Worm (Caenorhabditis elegans) whole organism, young adult: ENCODE data around the gene nud-1.

ENCODE experiments used
- F10E7.11 ChIP-seq: sonication (generic microtip); optimal IDR thresholded peaks from 2 replicates; lab custom pipeline; 2017; ENCODE audit warnings: mild to moderate bottlenecking, missing genetic modification characterization, moderate library complexity, missing compliant biosample characterization
- F23B12.7 ChIP-seq: sonication (generic microtip); optimal IDR thresholded peaks from 2 replicates; lab custom pipeline; 2017; ENCODE audit warnings: missing genetic modification characterization, mild to moderate bottlenecking, missing compliant biosample characterization, antibody characterized with exemption, moderate library complexity; ENCODE audit not compliant: insufficient read depth
- F33H1.4 ChIP-seq: fragments of 200-800 bp; sonication (Bioruptor generic); IDR thresholded peaks from 2 replicates; pipeline ENCODE4 v1.3.6; 2022; ENCODE audit warnings: missing genetic modification reagents, missing genetic modification characterization, missing compliant biosample characterization
- F39B2.1 ChIP-seq: fragments of 200-800 bp; sonication (Bioruptor generic); IDR thresholded peaks from 2 replicates; pipeline ENCODE4 v1.3.6; 2022; ENCODE audit warnings: missing genetic modification reagents, missing genetic modification characterization, missing compliant biosample characterization
- F49E8.2 ChIP-seq: sonication (generic microtip); optimal IDR thresholded peaks from 3 replicates; lab custom pipeline; 2017; ENCODE audit warnings: missing genetic modification characterization, mild to moderate bottlenecking, missing compliant biosample characterization, antibody characterized with exemption, moderate library complexity; ENCODE audit not compliant: insufficient read depth
- K12H6.12 ChIP-seq: fragments of 200-800 bp; sonication (Bioruptor generic); optimal IDR thresholded peaks from 2 replicates; lab custom pipeline; 2018; ENCODE audit warnings: mild to moderate bottlenecking, missing genetic modification characterization, missing compliant biosample characterization
- Y53F4B.3 ChIP-seq: fragments of 200-800 bp; sonication (Bioruptor generic); IDR thresholded peaks from 2 replicates; pipeline ENCODE4 v1.3.6; 2022; ENCODE audit warnings: missing genetic modification reagents, missing genetic modification characterization, missing compliant biosample characterization
- Y53G8AR.9 ChIP-seq: fragments of 200-800 bp; sonication (Bioruptor generic); conservative IDR thresholded peaks from 2 replicates; pipeline ENCODE4 v1.3.6; 2022; ENCODE audit warnings: missing genetic modification reagents, missing genetic modification characterization, missing compliant biosample characterization
- Y56A3A.18 ChIP-seq: fragments of 200-800 bp; sonication (Bioruptor generic); IDR thresholded peaks from 2 replicates; pipeline ENCODE4 v1.3.6; 2022; ENCODE audit warnings: missing genetic modification reagents, missing genetic modification characterization, missing compliant biosample characterization
- Y67H2A.10 ChIP-seq: fragments of 200-800 bp; sonication (Bioruptor generic); conservative IDR thresholded peaks from 2 replicates; pipeline ENCODE4 v1.3.6; 2022; ENCODE audit warnings: missing genetic modification reagents, missing genetic modification characterization, missing compliant biosample characterization
- Y95B8A.8 ChIP-seq: fragments of 200-800 bp; sonication (Bioruptor generic); IDR thresholded peaks from 2 replicates; pipeline ENCODE4 v1.3.6; 2022; ENCODE audit warnings: missing genetic modification reagents, missing genetic modification characterization, missing compliant biosample characterization
- ZK185.1 ChIP-seq: sonication (generic microtip); optimal IDR thresholded peaks from 2 replicates; lab custom pipeline; 2016; ENCODE audit warnings: mild to moderate bottlenecking, missing genetic modification characterization, missing compliant biosample characterization; ENCODE audit not compliant: poor library complexity, severe bottlenecking
- aptf-3 ChIP-seq: fragments of 200-800 bp; sonication (Bioruptor generic); IDR thresholded peaks from 2 replicates; pipeline ENCODE4 v1.3.6; 2022; ENCODE audit warnings: missing genetic modification characterization, missing compliant biosample characterization
- atf-7 ChIP-seq: sonication (generic microtip); optimal IDR thresholded peaks from 2 replicates; lab custom pipeline; 2017; ENCODE audit warnings: mild to moderate bottlenecking, missing genetic modification characterization, missing compliant biosample characterization
- athp-1 ChIP-seq: sonication (generic microtip); optimal IDR thresholded peaks from 2 replicates; lab custom pipeline; 2017; ENCODE audit warnings: mild to moderate bottlenecking, missing genetic modification characterization, missing compliant biosample characterization
- attf-5 ChIP-seq: fragments of 200-800 bp; sonication (Bioruptor generic); optimal IDR thresholded peaks from 2 replicates; lab custom pipeline; 2018; ENCODE audit warnings: mild to moderate bottlenecking, missing genetic modification characterization, missing compliant biosample characterization
- attf-6 ChIP-seq: fragments of 200-800 bp; sonication (Bioruptor generic); IDR thresholded peaks from 2 replicates; pipeline ENCODE4 v1.3.6; 2022; ENCODE audit warnings: missing genetic modification reagents, missing genetic modification characterization, missing compliant biosample characterization
- cebp-1 ChIP-seq, 2 experiments: fragments of 200-800 bp in 1 of 2; sonication (Bioruptor generic) in 1 of 2; sonication (generic microtip) in 1 of 2; IDR thresholded peaks in 1 of 2; optimal IDR thresholded peaks in 1 of 2; 2 replicates each; pipeline versions ENCODE4 v1.3.6 to Lab custom; 2017 to 2022; ENCODE audit warnings: missing compliant biosample characterization in 2 of 2, missing genetic modification characterization in 2 of 2, mild to moderate bottlenecking in 1 of 2, missing genetic modification reagents in 1 of 2, moderate library complexity in 1 of 2
- cebp-2 ChIP-seq: fragments of 200-800 bp; sonication (Bioruptor generic); IDR thresholded peaks from 2 replicates; pipeline ENCODE4 v1.3.6; 2022; ENCODE audit warnings: missing genetic modification characterization, missing compliant biosample characterization
- ceh-27 ChIP-seq: fragments of 200-800 bp; sonication (Bioruptor generic); optimal IDR thresholded peaks from 2 replicates; lab custom pipeline; 2018; ENCODE audit warnings: mild to moderate bottlenecking, missing genetic modification characterization, moderate library complexity, missing compliant biosample characterization
- ceh-40 ChIP-seq: fragments of 200-800 bp; sonication (Bioruptor generic); IDR thresholded peaks from 2 replicates; pipeline ENCODE4 v1.3.6; 2022; ENCODE audit warnings: missing genetic modification characterization, missing compliant biosample characterization
- ceh-79 ChIP-seq: sonication (generic microtip); optimal IDR thresholded peaks from 2 replicates; lab custom pipeline; 2017; ENCODE audit warnings: mild to moderate bottlenecking, missing genetic modification characterization, missing compliant biosample characterization
- chd-7 ChIP-seq: sonication (generic microtip); optimal IDR thresholded peaks from 2 replicates; lab custom pipeline; 2016; ENCODE audit warnings: mild to moderate bottlenecking, missing genetic modification characterization, moderate library complexity, missing compliant biosample characterization
- die-1 ChIP-seq: sonication (generic microtip); optimal IDR thresholded peaks from 2 replicates; lab custom pipeline; 2016; ENCODE audit warnings: missing genotype, mild to moderate bottlenecking, missing genetic modification characterization, missing compliant biosample characterization
- dox-1 ChIP-seq: fragments of 200-800 bp; sonication (Bioruptor generic); IDR thresholded peaks from 2 replicates; pipeline ENCODE4 v1.3.6; 2022; ENCODE audit warnings: missing genetic modification reagents, missing genetic modification characterization, missing compliant biosample characterization
- ekl-4 ChIP-seq: fragments of 200-800 bp; sonication (Bioruptor generic); IDR thresholded peaks from 2 replicates; pipeline ENCODE4 v1.3.6; 2022; ENCODE audit warnings: missing genetic modification reagents, missing genetic modification characterization, missing compliant biosample characterization
- fkh-3 ChIP-seq: sonication (generic microtip); optimal IDR thresholded peaks from 2 replicates; lab custom pipeline; 2016; ENCODE audit warnings: mild to moderate bottlenecking, missing genetic modification characterization, missing compliant biosample characterization
- him-1 ChIP-seq: sonication (generic microtip); optimal IDR thresholded peaks from 2 replicates; lab custom pipeline; 2016; ENCODE audit warnings: missing genotype, missing genetic modification reagents, missing genetic modification characterization, missing compliant biosample characterization
- hmg-1.2 ChIP-seq: fragments of 200-800 bp; sonication (Bioruptor generic); IDR thresholded peaks from 2 replicates; pipeline ENCODE4 v1.3.6; 2022; ENCODE audit warnings: missing genetic modification reagents, missing genetic modification characterization, missing compliant biosample characterization
- hsf-1 ChIP-seq: fragments of 200-800 bp; sonication (Bioruptor generic); IDR thresholded peaks from 2 replicates; pipeline ENCODE4 v1.3.6; 2022; ENCODE audit warnings: missing genetic modification reagents, missing genetic modification characterization, missing compliant biosample characterization
- let-607 ChIP-seq, 2 experiments: fragments of 200-800 bp in 1 of 2; sonication (Bioruptor generic) in 1 of 2; sonication (generic microtip) in 1 of 2; optimal IDR thresholded peaks; 2 replicates each; lab custom pipeline; 2016 to 2018; ENCODE audit warnings: mild to moderate bottlenecking in 2 of 2, missing compliant biosample characterization in 2 of 2, missing genetic modification characterization in 2 of 2, moderate library complexity in 2 of 2, missing genotype in 1 of 2
- lin-35 ChIP-seq, 3 experiments: fragments of 150-350 bp in 2 of 3; sonication (generic microtip) in 1 of 3; optimal IDR thresholded peaks; 2 replicates each; lab custom pipeline; 2014 to 2018; ENCODE audit warnings: missing biosample characterization in 3 of 3, missing genetic modification characterization in 3 of 3, missing genetic modification reagents in 3 of 3
- lin-40 ChIP-seq: sonication (generic microtip); optimal IDR thresholded peaks from 2 replicates; lab custom pipeline; 2016; ENCODE audit warnings: missing genetic modification characterization, mild to moderate bottlenecking, missing compliant biosample characterization, missing genotype, missing genetic modification reagents
- lsl-1 ChIP-seq: fragments of 200-800 bp; sonication (Bioruptor generic); optimal IDR thresholded peaks from 2 replicates; lab custom pipeline; 2018; ENCODE audit warnings: mild to moderate bottlenecking, missing genetic modification characterization, moderate library complexity, missing compliant biosample characterization
- mel-28 ChIP-seq: sonication (generic microtip); optimal IDR thresholded peaks from 2 replicates; lab custom pipeline; 2016; ENCODE audit warnings: borderline replicate concordance, mild to moderate bottlenecking, missing genetic modification characterization, missing compliant biosample characterization
- nfyb-1 ChIP-seq: fragments of 200-800 bp; sonication (Bioruptor generic); IDR thresholded peaks from 2 replicates; pipeline ENCODE4 v1.3.6; 2022; ENCODE audit warnings: missing genetic modification reagents, missing genetic modification characterization, missing compliant biosample characterization
- nhr-120 ChIP-seq: fragments of 200-800 bp; sonication (Bioruptor generic); IDR thresholded peaks from 2 replicates; pipeline ENCODE4 v1.3.6; 2022; ENCODE audit warnings: missing genetic modification characterization, missing compliant biosample characterization
- nhr-80 ChIP-seq: sonication (generic microtip); optimal IDR thresholded peaks from 2 replicates; lab custom pipeline; 2016; ENCODE audit warnings: missing genetic modification characterization, missing compliant biosample characterization
- snpc-1.1 ChIP-seq: sonication (generic microtip); optimal IDR thresholded peaks from 2 replicates; lab custom pipeline; 2017; ENCODE audit warnings: missing genetic modification characterization, mild to moderate bottlenecking, missing compliant biosample characterization, antibody characterized with exemption, moderate library complexity, missing genotype, missing genetic modification reagents; ENCODE audit not compliant: insufficient read depth
- snpc-4 ChIP-seq, 5 experiments: fragments of 150-350 bp in 1 of 5; sonication (generic microtip) in 4 of 5; optimal IDR thresholded peaks; 2 replicates each; lab custom pipeline; 2014 to 2018; ENCODE audit warnings: missing genetic modification characterization in 5 of 5, missing biosample characterization in 3 of 5, antibody characterized with exemption in 2 of 5, mild to moderate bottlenecking in 2 of 5, missing compliant biosample characterization in 2 of 5, missing genotype in 2 of 5, moderate library complexity in 2 of 5, missing genetic modification reagents in 1 of 5
- tbx-9 ChIP-seq: sonication (generic microtip); optimal IDR thresholded peaks from 2 replicates; lab custom pipeline; 2016; ENCODE audit warnings: borderline replicate concordance, missing genetic modification characterization, inconsistent platforms, missing compliant biosample characterization

nud-1 gene

DNA sequence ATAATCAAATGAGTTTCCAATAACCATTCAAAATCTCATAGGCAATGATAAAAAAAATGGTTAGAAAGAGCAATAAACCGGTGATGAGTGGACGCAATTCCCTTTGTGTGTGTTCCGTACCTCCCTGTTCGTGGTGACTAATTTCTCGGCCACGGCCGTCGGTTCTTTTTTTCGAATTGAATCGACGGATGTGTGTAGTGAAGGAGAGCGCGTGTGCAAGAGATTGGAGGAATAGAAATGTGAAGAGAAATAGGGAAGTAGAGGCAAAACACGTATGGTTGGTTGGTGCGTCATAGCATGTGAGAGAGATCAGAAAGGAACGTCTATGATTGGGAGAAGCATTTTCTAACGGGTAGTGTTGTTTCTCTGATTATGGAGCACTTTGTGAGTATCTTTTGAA, 18.5 kb downstream of the nud-1 start:
- peak; percentile 67 for TF ChIP-seq attf-5 (GFP tag; lab: Kevin White, UChicago)
- TF ChIP-seq F23B12.7 (tag; lab: Kevin White, UChicago): peak; percentile 41
- TF ChIP-seq F33H1.4 (GFP tag; lab: Robert Waterston, UW): no peak
- TF ChIP-seq hmg-1.2: peak; percentile 10; the same call in 1 of the 2 replicates
- TF ChIP-seq K12H6.12: peak; percentile 40
- no peak for TF ChIP-seq ZK185.1 (tag; lab: Kevin White, UChicago)
- TF ChIP-seq nhr-80: peak; percentile 60

DNA sequence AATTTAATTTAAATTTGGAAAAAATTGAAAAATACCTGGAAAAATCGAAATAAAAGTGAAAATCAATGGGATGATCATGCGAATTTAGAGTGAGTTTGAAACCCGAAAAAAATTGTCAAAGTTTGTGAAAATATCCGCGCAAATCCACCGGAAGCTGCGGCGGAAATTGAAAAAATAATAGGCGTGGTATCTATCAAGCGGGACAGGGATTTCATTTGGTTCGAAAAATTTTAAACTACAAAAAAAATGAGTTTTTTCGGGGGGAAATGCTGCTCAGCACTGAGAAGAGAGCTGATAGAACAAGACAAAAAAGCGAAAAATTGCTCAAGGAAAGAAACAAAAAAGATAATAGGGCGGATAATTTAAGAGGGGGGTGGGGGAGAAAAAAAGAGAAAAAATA, 29.7 kb downstream of the nud-1 start, which contains the start of gene T03F6.9:
TSS of gene T03F6.9 (minus strand) at position 101 of the 400 bp plus-strand sequence.
- TF ChIP-seq nhr-80 (no peak), lsl-1 (no peak), F23B12.7 (tag; lab: Kevin White, UChicago) (no peak), F10E7.11 (tag; lab: Kevin White, UChicago) (no peak), ceh-40 (GFP tag; lab: Robert Waterston, UW) (no peak), mel-28 (tag; lab: Kevin White, UChicago) (no peak), fkh-3 (tag; lab: Kevin White, UChicago) (no peak), ceh-79 (tag; lab: Kevin White, UChicago) (no peak), Y53G8AR.9 (no peak), Y53F4B.3 (GFP tag; lab: Robert Waterston, UW) (no peak), ceh-27 (GFP tag; lab: Kevin White, UChicago) (no peak), hsf-1 (GFP tag; lab: Robert Waterston, UW) (no peak), F49E8.2 (tag; lab: Kevin White, UChicago) (no peak), cebp-2 (GFP tag; lab: Robert Waterston, UW) (no peak), snpc-1.1 (tag; lab: Kevin White, UChicago) (no peak), Y56A3A.18 (no peak), Y95B8A.8 (GFP tag; lab: Robert Waterston, UW) (no peak), nfyb-1 (no peak), aptf-3 (no peak)
- TF ChIP-seq, all 124 proteins: peak for 0

DNA sequence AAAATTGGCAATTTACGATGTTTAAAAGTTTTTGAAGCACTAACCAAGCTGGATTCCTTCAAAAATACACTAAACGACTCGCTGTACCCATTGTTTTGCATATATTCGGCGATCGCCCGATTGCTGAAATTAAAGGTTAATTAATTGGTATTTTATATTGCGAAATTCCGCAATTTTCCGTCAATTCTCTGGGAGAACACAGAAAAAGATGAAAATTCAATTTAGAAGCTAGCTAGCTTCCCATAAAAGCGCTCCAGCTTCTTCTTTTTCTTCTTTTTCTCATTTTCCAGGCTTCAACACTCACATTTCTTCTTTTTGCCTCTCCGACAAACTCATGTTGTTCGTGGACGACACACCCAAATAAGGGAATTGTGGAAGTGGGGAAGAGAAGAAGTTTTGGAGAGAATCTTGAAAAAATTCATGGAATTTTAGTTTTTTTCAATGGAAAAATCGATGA, 35.0 kb downstream of the nud-1 start, which contains the start of gene lis-1:
TSS of gene lis-1 (minus strand) at position 407 of the 457 bp plus-strand sequence.
- no peak for TF ChIP-seq attf-6
- peak in 1 of 3 experiments; percentile 23 for TF ChIP-seq lin-35 (GFP tag; optimal IDR thresholded peaks at IDR 0.05; lab: Kevin White, UChicago)
- TF ChIP-seq atf-7 (tag; lab: Kevin White, UChicago): peak; percentile 5
- TF ChIP-seq nfyb-1: 0 out of 2 replicates have a peak, but pooled peaks have one; percentile 10
- no peak for TF ChIP-seq cebp-1 (GFP tag; IDR thresholded peaks at IDR 0.05; lab: Robert Waterston, UW)
- TF ChIP-seq cebp-1 (tag; optimal IDR thresholded peaks at IDR 0.05; lab: Kevin White, UChicago): peak; percentile 80
- TF ChIP-seq, all 124 proteins: peak for 4

DNA sequence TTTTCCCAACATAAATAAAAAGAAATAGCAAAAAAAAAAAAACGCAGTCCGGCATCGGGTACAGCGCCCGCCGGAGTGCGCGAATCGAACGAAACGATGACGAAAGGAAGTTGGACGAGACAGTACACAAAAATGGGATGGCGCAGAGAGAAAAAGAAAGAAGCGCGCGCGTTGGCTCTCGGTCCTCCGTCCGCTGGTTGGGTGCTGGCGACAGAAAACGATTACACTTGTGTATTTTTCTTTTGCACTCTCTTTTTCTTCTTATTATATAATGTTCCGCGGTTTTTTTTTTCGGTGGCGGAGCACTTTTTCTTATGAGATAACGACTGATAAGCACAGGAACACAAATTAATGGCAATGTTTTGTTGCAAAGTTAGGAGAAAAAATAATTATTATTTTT, 35.9 kb downstream of the nud-1 start:
- TF ChIP-seq chd-7 (no peak), atf-7 (tag; lab: Kevin White, UChicago) (no peak), cebp-1 (GFP tag; IDR thresholded peaks at IDR 0.05; lab: Robert Waterston, UW) (peak; percentile 23; the same call in 1 of the 2 replicates), cebp-1 (tag; optimal IDR thresholded peaks at IDR 0.05; lab: Kevin White, UChicago) (no peak), athp-1 (tag; lab: Kevin White, UChicago) (no peak), dox-1 (no peak), ekl-4 (no peak), lin-40 (peak; percentile 64), snpc-4 (GFP tag; optimal IDR thresholded peaks at IDR 0.05; lab: Kevin White, UChicago) (no peak), snpc-4 (tag; optimal IDR thresholded peaks at IDR 0.05; lab: Kevin White, UChicago) (peak in 1 of 4 experiments; percentile 15), F39B2.1 (GFP tag; lab: Robert Waterston, UW) (no peak), F49E8.2 (tag; lab: Kevin White, UChicago) (no peak), him-1 (tag; lab: Kevin White, UChicago) (no peak), Y67H2A.10 (GFP tag; lab: Robert Waterston, UW) (no peak), tbx-9 (tag; lab: Kevin White, UChicago) (no peak), let-607 (tag; optimal IDR thresholded peaks at IDR 0.05; lab: Kevin White, UChicago) (peak in 1 of 2 experiments; percentile 52), nhr-120 (GFP tag; lab: Robert Waterston, UW) (no peak), die-1 (no peak)
